Fruit fly (Drosophila melanogaster) whole organism, adult: Measurements from ENCODE around the gene AP-1sigma.

Source experiments
- CG1620 ChIP-seq: fragments of 200-800 bp; sonication (Bioruptor generic); optimal IDR thresholded peaks from 2 replicates; lab custom pipeline; 2016; ENCODE audit warnings: missing biosample characterization, missing genetic modification characterization
- CG33017 ChIP-seq: fragments of 200-800 bp; sonication (Bioruptor generic); optimal IDR thresholded peaks from 2 replicates; lab custom pipeline; 2018; ENCODE audit warnings: missing biosample characterization, mild to moderate bottlenecking, missing genetic modification characterization, moderate library complexity
- Hr96 ChIP-seq: fragments of 200-800 bp; sonication (Bioruptor generic); optimal IDR thresholded peaks from 2 replicates; lab custom pipeline; 2016; ENCODE audit warnings: missing biosample characterization, missing genetic modification characterization
- kay ChIP-seq: fragments of 200-800 bp; sonication (Bioruptor generic); peaks from one replicate; lab custom pipeline; 2016; ENCODE audit warnings: missing biosample characterization, missing genetic modification characterization, borderline replicate concordance
- pad ChIP-seq: fragments of 200-800 bp; sonication (Bioruptor generic); optimal IDR thresholded peaks from 3 replicates; lab custom pipeline; 2017; ENCODE audit warnings: missing biosample characterization, missing genetic modification characterization, mild to moderate bottlenecking, moderate library complexity, missing genetic modification reagents

- TF ChIP-seq CG33017 (tag; lab: Kevin White, UChicago) (no peak), CG1620 (no peak), Hr96 (GFP tag; lab: Kevin White, UChicago) (no peak), pad (GFP tag; lab: Kevin White, UChicago) (no peak), kay (GFP tag; lab: Kevin White, UChicago) (no peak)
Measured at dm6 chr3R:23981645-23982044, 23.2 kb downstream of the AP-1sigma start.
